Worm (Caenorhabditis elegans): ENCODE measurements around the gene rpn-12.
A peak's percentile ranks its signal among the peaks of the same experiment; 100 is the strongest.

ce11 chrII:11619895-11620439 is 33.0 kb upstream of the rpn-12 start:
- TF ChIP-seq lin-35 (GFP tag; optimal IDR thresholded peaks at IDR 0.05) (peak in 1 of 3 experiments; percentile 36), unc-62 (GFP tag; optimal IDR thresholded peaks at IDR 0.05) (no peak), nfya-1 (tag; optimal IDR thresholded peaks at IDR 0.05; ENCODE audit: borderline replicate concordance, insufficient read depth) (no peak), Y79H2A.3 (GFP tag; conservative IDR thresholded peaks at IDR 0.05) (no peak), snpc-4 (GFP tag; optimal IDR thresholded peaks at IDR 0.05) (no peak), snpc-4 (tag; optimal IDR thresholded peaks at IDR 0.05) (peak in 3 of 4 experiments; percentile 28 to 67 (median 58)), ekl-4 (GFP tag; IDR thresholded peaks at IDR 0.05) (peak; percentile 49; the same call in 1 of the 2 replicates), B0336.3 (GFP tag; IDR thresholded peaks at IDR 0.05) (peak; percentile 85), snpc-1.3 (tag; optimal IDR thresholded peaks at IDR 0.05; ENCODE audit: insufficient read depth) (no peak), lsl-1 (GFP tag; optimal IDR thresholded peaks at IDR 0.05) (no peak)

Data from whole organism, young adult.